Worm (Caenorhabditis elegans) whole organism, midembryonic: ENCODE results near the gene snf-10.

Source experiments
- T22C8.4 ChIP-seq: fragments of 200-800 bp; sonication (Bioruptor generic); IDR thresholded peaks from 2 replicates; pipeline ENCODE4 v1.3.6; 2022; ENCODE audit warnings: missing genetic modification characterization, missing compliant biosample characterization
- cog-1 ChIP-seq: sonication (generic microtip); optimal IDR thresholded peaks from 2 replicates; lab custom pipeline; 2016; ENCODE audit warnings: missing genetic modification characterization, missing compliant biosample characterization
- flt-1 ChIP-seq: fragments of 200-800 bp; sonication (Bioruptor generic); IDR thresholded peaks from 2 replicates; pipeline ENCODE4 v1.3.6; 2022; ENCODE audit warnings: missing genetic modification characterization, missing compliant biosample characterization
- klf-2 ChIP-seq: fragments of 200-800 bp; sonication (Bioruptor generic); conservative IDR thresholded peaks from 2 replicates; pipeline ENCODE4 v1.3.6; 2022; ENCODE audit warnings: missing genetic modification reagents, missing genetic modification characterization, missing compliant biosample characterization
- med-1 ChIP-seq: sonication (generic microtip); optimal IDR thresholded peaks from 2 replicates; lab custom pipeline; 2017; ENCODE audit warnings: missing genetic modification characterization, mild to moderate bottlenecking, missing compliant biosample characterization, antibody characterized with exemption, missing genetic modification reagents; ENCODE audit not compliant: insufficient read depth
- ref-1 ChIP-seq: fragments of 200-800 bp; sonication (Bioruptor generic); conservative IDR thresholded peaks from 2 replicates; pipeline ENCODE4 v1.3.6; 2022; ENCODE audit warnings: missing genetic modification reagents, missing genetic modification characterization, missing compliant biosample characterization
- tab-1 ChIP-seq: fragments of 200-800 bp; sonication (Bioruptor generic); IDR thresholded peaks from 2 replicates; pipeline ENCODE4 v1.3.6; 2022; ENCODE audit warnings: missing genetic modification characterization, missing compliant biosample characterization
- ztf-23 ChIP-seq: fragments of 200-800 bp; sonication (Bioruptor generic); IDR thresholded peaks from 2 replicates; pipeline ENCODE4 v1.3.6; 2022; ENCODE audit warnings: missing genetic modification reagents, missing genetic modification characterization, missing compliant biosample characterization
- ztf-29 ChIP-seq: fragments of 200-800 bp; sonication (Bioruptor generic); IDR thresholded peaks from 2 replicates; pipeline ENCODE4 v1.3.6; 2022; ENCODE audit warnings: missing genetic modification reagents, missing genetic modification characterization, missing compliant biosample characterization

DNA sequence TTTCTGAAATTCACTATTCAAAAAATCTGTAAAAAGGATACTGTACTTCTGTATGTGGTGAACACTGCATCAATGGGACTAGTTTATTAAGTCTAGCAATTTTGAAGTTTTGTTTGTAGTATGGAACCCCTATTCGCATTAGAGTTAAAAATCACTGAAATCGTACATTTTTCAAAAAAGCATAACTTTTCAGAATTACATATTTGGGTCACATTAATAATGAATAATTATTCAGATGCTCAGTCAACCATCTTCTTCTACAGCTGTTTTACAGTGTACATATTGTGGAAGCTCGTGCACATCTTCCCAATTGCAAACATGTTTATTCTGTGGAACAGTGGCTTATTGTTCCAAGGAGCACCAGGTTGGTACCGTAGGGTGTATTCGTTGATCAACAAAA is 28.1 kb upstream of the snf-10 start:
- TF ChIP-seq T22C8.4 (GFP tag; lab: Robert Waterston, UW) (no peak), tab-1 (no peak), ztf-23 (GFP tag; lab: Robert Waterston, UW) (no peak), klf-2 (GFP tag; lab: Robert Waterston, UW) (no peak), flt-1 (GFP tag; lab: Robert Waterston, UW) (no peak), ztf-29 (GFP tag; lab: Robert Waterston, UW) (no peak), ref-1 (GFP tag; lab: Robert Waterston, UW) (no peak), cog-1 (tag; lab: Kevin White, UChicago) (no peak), med-1 (GFP tag; lab: Kevin White, UChicago) (no peak)
